Comparison of ENCODE assay signal across 1 fruit fly cellular context in genomic region chr2L:11471979-11472514, dm6.
TF ChIP-seq lines count a peak whose summit lies in the region.

No protein-coding gene starts in this region.

TF ChIP-seq in whole organism, embryonic, 481 proteins besides CTCF, POLR2A, EP300 and RAD21 (continued from another document and continues in another):
- TF ChIP-seq CHES-1-like (GFP tag; optimal IDR thresholded peaks at IDR 0.05; lab: Kevin White, UChicago) = no peak
- no peak for TF ChIP-seq da (GFP tag; optimal IDR thresholded peaks at IDR 0.05; lab: Kevin White, UChicago)
- TF ChIP-seq Bteb2 (GFP tag; optimal IDR thresholded peaks at IDR 0.05; lab: Kevin White, UChicago) = no peak
- TF ChIP-seq Dip2 (GFP tag; IDR thresholded peaks at IDR 0.05; lab: Robert Waterston, UW) = no peak
- TF ChIP-seq ssp (GFP tag; IDR thresholded peaks at IDR 0.05; lab: Robert Waterston, UW) = no peak
- TF ChIP-seq Gug (GFP tag; IDR thresholded peaks at IDR 0.05; lab: Robert Waterston, UW) = 0 out of 4 replicates have a peak, but pooled peaks have one; percentile 18
- TF ChIP-seq B-H1 (GFP tag; IDR thresholded peaks at IDR 0.05; lab: Robert Waterston, UW) = no peak
- TF ChIP-seq vfl (GFP tag; optimal IDR thresholded peaks at IDR 0.05; lab: Kevin White, UChicago) = no peak
- TF ChIP-seq CG8281 (tag; optimal IDR thresholded peaks at IDR 0.05; lab: Kevin White, UChicago) = no peak
- TF ChIP-seq CG17328 (GFP tag; IDR thresholded peaks at IDR 0.05; lab: Robert Waterston, UW) = peak; percentile 34; the same call in 1 of the 2 replicates
- TF ChIP-seq CG7839 (tag; optimal IDR thresholded peaks at IDR 0.05; lab: Kevin White, UChicago) = peak; percentile 15
- no peak for TF ChIP-seq CG17359 (tag; optimal IDR thresholded peaks at IDR 0.05; lab: Kevin White, UChicago)
- TF ChIP-seq CG9437 (GFP tag; optimal IDR thresholded peaks at IDR 0.05; lab: Kevin White, UChicago) = no peak
- no peak for TF ChIP-seq Dfd (GFP tag; optimal IDR thresholded peaks at IDR 0.05; lab: Kevin White, UChicago)
- TF ChIP-seq CG5180 (GFP tag; optimal IDR thresholded peaks at IDR 0.05; lab: Kevin White, UChicago) = no peak
- TF ChIP-seq sqz (GFP tag; optimal IDR thresholded peaks at IDR 0.05; lab: Kevin White, UChicago) = no peak
- peak; percentile 19 for TF ChIP-seq dmrt99B (tag; optimal IDR thresholded peaks at IDR 0.05; lab: Kevin White, UChicago)
- TF ChIP-seq CG6854 (GFP tag; optimal IDR thresholded peaks at IDR 0.05; lab: Kevin White, UChicago) = no peak
- no peak for TF ChIP-seq Kr (GFP tag; optimal IDR thresholded peaks at IDR 0.05; lab: Kevin White, UChicago)
- no peak for TF ChIP-seq Fer3 (tag; optimal IDR thresholded peaks at IDR 0.05; lab: Kevin White, UChicago)
- no peak for TF ChIP-seq CG9932 (GFP tag; IDR thresholded peaks at IDR 0.05; lab: Robert Waterston, UW)
- no peak for TF ChIP-seq Asciz (GFP tag; optimal IDR thresholded peaks at IDR 0.05; lab: Kevin White, UChicago)
- TF ChIP-seq CG30403 (GFP tag; optimal IDR thresholded peaks at IDR 0.05; lab: Kevin White, UChicago) = no peak
- TF ChIP-seq CG34422 (GFP tag; IDR thresholded peaks at IDR 0.05; lab: Robert Waterston, UW) = no peak
- no peak for TF ChIP-seq cg (GFP tag; optimal IDR thresholded peaks at IDR 0.05; lab: Kevin White, UChicago)
- no peak for TF ChIP-seq CG17612 (GFP tag; IDR thresholded peaks at IDR 0.05; lab: Robert Waterston, UW)
- TF ChIP-seq bigmax (GFP tag; optimal IDR thresholded peaks at IDR 0.05; lab: Kevin White, UChicago) = no peak
- TF ChIP-seq CG6272 (GFP tag; IDR thresholded peaks at IDR 0.05; lab: Robert Waterston, UW) = no peak
- no peak for TF ChIP-seq en (GFP tag; optimal IDR thresholded peaks at IDR 0.05; lab: Kevin White, UChicago)
- TF ChIP-seq sug (tag; optimal IDR thresholded peaks at IDR 0.05; lab: Kevin White, UChicago) = no peak
- TF ChIP-seq Lhr (GFP tag; optimal IDR thresholded peaks at IDR 0.05; lab: Kevin White, UChicago) = no peak
- TF ChIP-seq Hsf (GFP tag; optimal IDR thresholded peaks at IDR 0.05; lab: Kevin White, UChicago) = no peak
- TF ChIP-seq Sry-β (GFP tag; optimal IDR thresholded peaks at IDR 0.05; lab: Kevin White, UChicago) = no peak
- TF ChIP-seq wek (GFP tag; optimal IDR thresholded peaks at IDR 0.05; lab: Kevin White, UChicago) = no peak
- no peak for TF ChIP-seq Hmx (GFP tag; optimal IDR thresholded peaks at IDR 0.05; lab: Kevin White, UChicago)
- no peak for TF ChIP-seq schlank (tag; optimal IDR thresholded peaks at IDR 0.05; lab: Kevin White, UChicago)
- TF ChIP-seq CG10565 (GFP tag; optimal IDR thresholded peaks at IDR 0.05; lab: Kevin White, UChicago) = no peak
- no peak for TF ChIP-seq CG14014 (GFP tag; IDR thresholded peaks at IDR 0.05; lab: Robert Waterston, UW)
- peak; percentile 12 for TF ChIP-seq gsb-n (tag; optimal IDR thresholded peaks at IDR 0.05; lab: Kevin White, UChicago)
- TF ChIP-seq lab (GFP tag; optimal IDR thresholded peaks at IDR 0.05; lab: Kevin White, UChicago) = no peak
- no peak for TF ChIP-seq tup (GFP tag; optimal IDR thresholded peaks at IDR 0.05; lab: Kevin White, UChicago)
- TF ChIP-seq twi (tag; optimal IDR thresholded peaks at IDR 0.05; lab: Kevin White, UChicago) = no peak
- TF ChIP-seq Hand (GFP tag; optimal IDR thresholded peaks at IDR 0.05; lab: Kevin White, UChicago) = no peak
- no peak for TF ChIP-seq jumu (GFP tag; optimal IDR thresholded peaks at IDR 0.05; lab: Kevin White, UChicago)
- peak; percentile 36 for TF ChIP-seq D19A (tag; optimal IDR thresholded peaks at IDR 0.05; lab: Kevin White, UChicago)
- no peak for TF ChIP-seq zfh1 (GFP tag; IDR thresholded peaks at IDR 0.05; lab: Robert Waterston, UW)
- TF ChIP-seq grau (tag; optimal IDR thresholded peaks at IDR 0.05; lab: Kevin White, UChicago) = no peak
- TF ChIP-seq pan (optimal IDR thresholded peaks at IDR 0.05; lab: Kevin White, UChicago) = no peak
- TF ChIP-seq pan (GFP tag; optimal IDR thresholded peaks at IDR 0.05 in 1 of 2, IDR thresholded peaks at IDR 0.05 in 1 of 2) = no peak
- TF ChIP-seq NC2β (GFP tag; optimal IDR thresholded peaks at IDR 0.05; lab: Kevin White, UChicago) = no peak
- TF ChIP-seq lilli (GFP tag; optimal IDR thresholded peaks at IDR 0.05; lab: Kevin White, UChicago) = no peak
- TF ChIP-seq HLHmδ (GFP tag; optimal IDR thresholded peaks at IDR 0.05; lab: Kevin White, UChicago) = no peak
- TF ChIP-seq run (tag; optimal IDR thresholded peaks at IDR 0.05; lab: Kevin White, UChicago) = no peak
- peak; percentile 1 for TF ChIP-seq CG1233 (GFP tag; optimal IDR thresholded peaks at IDR 0.05; lab: Kevin White, UChicago)
- peak; percentile 33 for TF ChIP-seq CG2678 (tag; optimal IDR thresholded peaks at IDR 0.05; lab: Kevin White, UChicago)
- no peak for TF ChIP-seq CG4820 (GFP tag; optimal IDR thresholded peaks at IDR 0.05; lab: Kevin White, UChicago)
- TF ChIP-seq scrt (GFP tag; optimal IDR thresholded peaks at IDR 0.05; lab: Kevin White, UChicago) = no peak
- TF ChIP-seq amos (GFP tag; IDR thresholded peaks at IDR 0.05; lab: Robert Waterston, UW; ENCODE audit: partially characterized antibody) = no peak
- peak; percentile 39; the same call in 1 of the 3 replicates for TF ChIP-seq dysf (GFP tag; IDR thresholded peaks at IDR 0.05; lab: Robert Waterston, UW)
- TF ChIP-seq CG12744 (GFP tag; optimal IDR thresholded peaks at IDR 0.05; lab: Kevin White, UChicago) = no peak
- TF ChIP-seq dmrt11E (tag; optimal IDR thresholded peaks at IDR 0.05; lab: Kevin White, UChicago) = peak; percentile 57
- no peak for TF ChIP-seq Lpt (GFP tag; optimal IDR thresholded peaks at IDR 0.05; lab: Kevin White, UChicago)
- TF ChIP-seq Sry-δ (GFP tag; optimal IDR thresholded peaks at IDR 0.05; lab: Kevin White, UChicago) = no peak
- no peak for TF ChIP-seq jing (GFP tag; optimal IDR thresholded peaks at IDR 0.05; lab: Kevin White, UChicago)
- TF ChIP-seq kay (GFP tag; optimal IDR thresholded peaks at IDR 0.05; lab: Kevin White, UChicago) = no peak
- TF ChIP-seq Optix (GFP tag; IDR thresholded peaks at IDR 0.05; lab: Robert Waterston, UW) = no peak
- TF ChIP-seq Med (GFP tag; lab: Kevin White, UChicago) = peak; percentile 4
- TF ChIP-seq Atf6 (GFP tag; IDR thresholded peaks at IDR 0.05; lab: Robert Waterston, UW) = no peak
- TF ChIP-seq CG6683 (GFP tag; optimal IDR thresholded peaks at IDR 0.05; lab: Kevin White, UChicago) = no peak
- TF ChIP-seq CG31365 (tag; optimal IDR thresholded peaks at IDR 0.05; lab: Kevin White, UChicago) = no peak
- TF ChIP-seq hkb (optimal IDR thresholded peaks at IDR 0.05; lab: Kevin White, UChicago) = no peak
- no peak for TF ChIP-seq hkb (GFP tag; IDR thresholded peaks at IDR 0.05; lab: Robert Waterston, UW)
- no peak for TF ChIP-seq CG7357 (GFP tag; IDR thresholded peaks at IDR 0.05; lab: Robert Waterston, UW)
- TF ChIP-seq disco-r (GFP tag; optimal IDR thresholded peaks at IDR 0.05; lab: Kevin White, UChicago) = no peak
- no peak for TF ChIP-seq CG10462 (GFP tag; optimal IDR thresholded peaks at IDR 0.05; lab: Kevin White, UChicago)
- TF ChIP-seq Hey (tag; optimal IDR thresholded peaks at IDR 0.05; lab: Kevin White, UChicago) = no peak
- TF ChIP-seq Dip3 (GFP tag; optimal IDR thresholded peaks at IDR 0.05; lab: Kevin White, UChicago) = no peak
- TF ChIP-seq Sin3A (optimal IDR thresholded peaks at IDR 0.05; lab: Kevin White, UChicago) = no peak
- no peak for TF ChIP-seq Mrtf (GFP tag; IDR thresholded peaks at IDR 0.05; lab: Robert Waterston, UW)
- no peak for TF ChIP-seq lov (optimal IDR thresholded peaks at IDR 0.05; lab: Kevin White, UChicago)
- TF ChIP-seq lov (GFP tag; IDR thresholded peaks at IDR 0.05; lab: Robert Waterston, UW) = no peak
- no peak for TF ChIP-seq sob (GFP tag; IDR thresholded peaks at IDR 0.05; lab: Robert Waterston, UW)
- no peak for TF ChIP-seq ATbp (GFP tag; optimal IDR thresholded peaks at IDR 0.05; lab: Kevin White, UChicago)
- no peak for TF ChIP-seq Drgx (GFP tag; IDR thresholded peaks at IDR 0.05; lab: Robert Waterston, UW)
- no peak for TF ChIP-seq GATAe (GFP tag; conservative IDR thresholded peaks at IDR 0.05; lab: Robert Waterston, UW)
- no peak for TF ChIP-seq MBD-R2 (GFP tag; IDR thresholded peaks at IDR 0.05; lab: Robert Waterston, UW)
- no peak for TF ChIP-seq Vsx1 (GFP tag; optimal IDR thresholded peaks at IDR 0.05; lab: Kevin White, UChicago)
- TF ChIP-seq CG15696 (tag; optimal IDR thresholded peaks at IDR 0.05; lab: Kevin White, UChicago) = no peak
- no peak for TF ChIP-seq gro (GFP tag; optimal IDR thresholded peaks at IDR 0.05; lab: Kevin White, UChicago)
- no peak for TF ChIP-seq Bgb (GFP tag; IDR thresholded peaks at IDR 0.05; lab: Robert Waterston, UW; ENCODE audit: partially characterized antibody)
- no peak for TF ChIP-seq tna (GFP tag; IDR thresholded peaks at IDR 0.05; lab: Robert Waterston, UW; ENCODE audit: partially characterized antibody)
- no peak for TF ChIP-seq Meics (GFP tag; optimal IDR thresholded peaks at IDR 0.05; lab: Kevin White, UChicago)
- TF ChIP-seq CG1529 (GFP tag; optimal IDR thresholded peaks at IDR 0.05; lab: Kevin White, UChicago) = no peak
- no peak for TF ChIP-seq Fer1 (GFP tag; optimal IDR thresholded peaks at IDR 0.05; lab: Kevin White, UChicago)
- no peak for TF ChIP-seq HLH4C (GFP tag; IDR thresholded peaks at IDR 0.05; lab: Robert Waterston, UW; ENCODE audit: partially characterized antibody)
- TF ChIP-seq gcm (GFP tag; optimal IDR thresholded peaks at IDR 0.05; lab: Kevin White, UChicago) = no peak
- no peak for TF ChIP-seq CG3838 (GFP tag; optimal IDR thresholded peaks at IDR 0.05; lab: Kevin White, UChicago)
- TF ChIP-seq phol (tag; optimal IDR thresholded peaks at IDR 0.05; lab: Kevin White, UChicago) = peak; percentile 51
- TF ChIP-seq CG4360 (GFP tag; IDR thresholded peaks at IDR 0.05; lab: Robert Waterston, UW) = no peak
- TF ChIP-seq CG6689 (GFP tag; IDR thresholded peaks at IDR 0.05; lab: Robert Waterston, UW) = 0 out of 2 replicates have a peak, but pooled peaks have one; percentile 22
- TF ChIP-seq Ravus (GFP tag; IDR thresholded peaks at IDR 0.05; lab: Robert Waterston, UW) = no peak
- TF ChIP-seq zf30C (GFP tag; optimal IDR thresholded peaks at IDR 0.05; lab: Kevin White, UChicago) = no peak
- no peak for TF ChIP-seq CG16815 (GFP tag; optimal IDR thresholded peaks at IDR 0.05; lab: Kevin White, UChicago)
- 0 out of 2 replicates have a peak, but pooled peaks have one; percentile 7 for TF ChIP-seq onecut (GFP tag; IDR thresholded peaks at IDR 0.05; lab: Robert Waterston, UW)
- no peak for TF ChIP-seq Ssrp (tag; optimal IDR thresholded peaks at IDR 0.05; lab: Kevin White, UChicago)
- no peak for TF ChIP-seq hth (optimal IDR thresholded peaks at IDR 0.05; lab: Kevin White, UChicago)
- TF ChIP-seq CG13624 (GFP tag; optimal IDR thresholded peaks at IDR 0.05; lab: Kevin White, UChicago) = no peak
- TF ChIP-seq ranshi (GFP tag; IDR thresholded peaks at IDR 0.05; lab: Robert Waterston, UW) = no peak
- no peak for TF ChIP-seq CG12071 (GFP tag; optimal IDR thresholded peaks at IDR 0.05; lab: Kevin White, UChicago)
- TF ChIP-seq CG34376 (GFP tag; optimal IDR thresholded peaks at IDR 0.05; lab: Kevin White, UChicago) = no peak
- peak; percentile 67 for TF ChIP-seq kni (GFP tag; optimal IDR thresholded peaks at IDR 0.05; lab: Kevin White, UChicago)
- TF ChIP-seq sr (GFP tag; IDR thresholded peaks at IDR 0.05; lab: Robert Waterston, UW) = no peak
- TF ChIP-seq lmd (GFP tag; IDR thresholded peaks at IDR 0.05; lab: Robert Waterston, UW) = peak; percentile 22; the same call in 1 of the 2 replicates
- TF ChIP-seq CG15479 (GFP tag; optimal IDR thresholded peaks at IDR 0.05; lab: Kevin White, UChicago) = no peak
- no peak for TF ChIP-seq Deaf1 (tag; optimal IDR thresholded peaks at IDR 0.05; lab: Kevin White, UChicago)
- TF ChIP-seq CG1024 (GFP tag; IDR thresholded peaks at IDR 0.05; lab: Robert Waterston, UW) = no peak
- no peak for TF ChIP-seq ham (GFP tag; IDR thresholded peaks at IDR 0.05; lab: Robert Waterston, UW)
- no peak for TF ChIP-seq eyg (GFP tag; optimal IDR thresholded peaks at IDR 0.05; lab: Kevin White, UChicago)
- TF ChIP-seq CG11504 (tag; optimal IDR thresholded peaks at IDR 0.05; lab: Kevin White, UChicago) = peak; percentile 42
- TF ChIP-seq Hmr (GFP tag; optimal IDR thresholded peaks at IDR 0.05; lab: Kevin White, UChicago) = no peak
- TF ChIP-seq CG13894 (tag; optimal IDR thresholded peaks at IDR 0.05; lab: Kevin White, UChicago) = no peak
- TF ChIP-seq al (GFP tag; IDR thresholded peaks at IDR 0.05; lab: Robert Waterston, UW) = no peak
- TF ChIP-seq CG7556 (GFP tag; optimal IDR thresholded peaks at IDR 0.05; lab: Kevin White, UChicago) = no peak
- 0 out of 3 replicates have a peak, but pooled peaks have one; percentile 39 for TF ChIP-seq CG17361 (GFP tag; IDR thresholded peaks at IDR 0.05; lab: Robert Waterston, UW)
- TF ChIP-seq CG2129 (GFP tag; IDR thresholded peaks at IDR 0.05; lab: Robert Waterston, UW; ENCODE audit: partially characterized antibody) = no peak
- TF ChIP-seq CG11696 (GFP tag; IDR thresholded peaks at IDR 0.05; lab: Robert Waterston, UW) = no peak
- peak; percentile 41 for TF ChIP-seq Blimp-1 (GFP tag; optimal IDR thresholded peaks at IDR 0.05; lab: Kevin White, UChicago)
- no peak for TF ChIP-seq CG2875 (GFP tag; optimal IDR thresholded peaks at IDR 0.05; lab: Kevin White, UChicago)
- no peak for TF ChIP-seq salm (tag; optimal IDR thresholded peaks at IDR 0.05; lab: Kevin White, UChicago)
- TF ChIP-seq CrebB (tag; optimal IDR thresholded peaks at IDR 0.05; lab: Kevin White, UChicago) = no peak
- no peak for TF ChIP-seq sim (GFP tag; IDR thresholded peaks at IDR 0.05; lab: Robert Waterston, UW)
- TF ChIP-seq CG11093 (GFP tag; IDR thresholded peaks at IDR 0.05; lab: Robert Waterston, UW) = no peak
- TF ChIP-seq vnd (GFP tag; IDR thresholded peaks at IDR 0.05; lab: Robert Waterston, UW; ENCODE audit: partially characterized antibody) = no peak
- no peak for TF ChIP-seq Dref (GFP tag; IDR thresholded peaks at IDR 0.05; lab: Robert Waterston, UW)
- TF ChIP-seq tap (tag; optimal IDR thresholded peaks at IDR 0.05; lab: Kevin White, UChicago) = peak; percentile 28
- no peak for TF ChIP-seq H2.0 (GFP tag; IDR thresholded peaks at IDR 0.05; lab: Robert Waterston, UW)
- no peak for TF ChIP-seq prd (optimal IDR thresholded peaks at IDR 0.05; lab: Kevin White, UChicago)
- TF ChIP-seq prd (GFP tag; IDR thresholded peaks at IDR 0.05; lab: Robert Waterston, UW) = peak; percentile 49; the same call in 1 of the 3 replicates
- TF ChIP-seq Dek (tag; optimal IDR thresholded peaks at IDR 0.05; lab: Kevin White, UChicago) = no peak
- TF ChIP-seq gem (tag; optimal IDR thresholded peaks at IDR 0.05; lab: Kevin White, UChicago) = peak; percentile 55
